Fruit fly (Drosophila melanogaster) whole organism, embryonic: ENCODE data around the gene UQCR-C1.

ENCODE experiments used
- ATbp ChIP-seq: fragments of 200-800 bp; sonication (Bioruptor generic); optimal IDR thresholded peaks from 2 replicates; lab custom pipeline; 2017; ENCODE audit warnings: missing biosample characterization, mild to moderate bottlenecking, missing genetic modification characterization, missing genetic modification reagents
- CG11247 ChIP-seq: fragments of 200-800 bp; sonication (Bioruptor generic); IDR thresholded peaks from 2 replicates; pipeline ENCODE4 v1.3.6; 2022; ENCODE audit warnings: missing biosample characterization, missing genetic modification characterization
- CG1233 ChIP-seq: fragments of 200-800 bp; sonication (Bioruptor generic); optimal IDR thresholded peaks from 4 replicates; lab custom pipeline; 2018; ENCODE audit warnings: missing biosample characterization, mild to moderate bottlenecking, missing genetic modification characterization
- CG15514 ChIP-seq: fragments of 200-800 bp; sonication (Bioruptor generic); optimal IDR thresholded peaks from 3 replicates; lab custom pipeline; 2017; ENCODE audit warnings: missing biosample characterization, missing genetic modification characterization, mild to moderate bottlenecking, moderate library complexity, missing genetic modification reagents
- CG17568 ChIP-seq: fragments of 200-800 bp; sonication (Bioruptor generic); optimal IDR thresholded peaks from 2 replicates; lab custom pipeline; 2018; ENCODE audit warnings: missing biosample characterization, mild to moderate bottlenecking, missing genetic modification characterization, moderate library complexity
- CG17612 ChIP-seq: fragments of 200-800 bp; sonication (Bioruptor generic); IDR thresholded peaks from 2 replicates; pipeline ENCODE4 v1.3.6; 2022; ENCODE audit warnings: missing biosample characterization, missing genetic modification characterization
- CG2202 ChIP-seq: fragments of 200-800 bp; sonication (Bioruptor generic); optimal IDR thresholded peaks from 2 replicates; lab custom pipeline; 2018; ENCODE audit warnings: missing biosample characterization, mild to moderate bottlenecking, missing genetic modification characterization
- CG30403 ChIP-seq: fragments of 200-800 bp; sonication (Bioruptor generic); optimal IDR thresholded peaks from 3 replicates; lab custom pipeline; 2016; ENCODE audit warnings: missing biosample characterization, missing genetic modification characterization
- CG34422 ChIP-seq: fragments of 200-800 bp; sonication (Bioruptor generic); IDR thresholded peaks from 3 replicates; pipeline ENCODE4 v1.3.6; 2022; ENCODE audit warnings: missing biosample characterization, missing genetic modification characterization
- CG6254 ChIP-seq: fragments of 200-800 bp; sonication (Bioruptor generic); optimal IDR thresholded peaks from 3 replicates; lab custom pipeline; 2017; ENCODE audit warnings: mild to moderate bottlenecking, missing biosample characterization, missing genetic modification reagents, missing genetic modification characterization
- CG8478 ChIP-seq: fragments of >200 bp; optimal IDR thresholded peaks from 2 replicates; lab custom pipeline; 2018
- H15 ChIP-seq: fragments of 200-800 bp; sonication (Bioruptor generic); IDR thresholded peaks from 3 replicates; pipeline ENCODE4 v1.3.6; 2022; ENCODE audit warnings: missing biosample characterization, missing genetic modification characterization
- HLH4C ChIP-seq: fragments of 200-800 bp; sonication (Bioruptor generic); IDR thresholded peaks from 3 replicates; pipeline ENCODE4 v1.3.6; 2022; ENCODE audit warnings: missing biosample characterization, missing genetic modification characterization; ENCODE audit not compliant: partially characterized antibody
- Lhr ChIP-seq: fragments of 200-800 bp; sonication (Bioruptor generic); optimal IDR thresholded peaks from 3 replicates; lab custom pipeline; 2017; ENCODE audit warnings: mild to moderate bottlenecking, missing biosample characterization, missing genetic modification reagents, missing genetic modification characterization
- MBD-R2 ChIP-seq: fragments of 200-800 bp; sonication (Bioruptor generic); IDR thresholded peaks from 2 replicates; pipeline ENCODE4 v1.3.6; 2022; ENCODE audit warnings: missing biosample characterization, missing genetic modification characterization
- NFAT ChIP-seq: fragments of 200-800 bp; sonication (Bioruptor generic); IDR thresholded peaks from 2 replicates; pipeline ENCODE4 v1.3.6; 2022; ENCODE audit warnings: missing biosample characterization, missing genetic modification characterization
- NK7.1 ChIP-seq: fragments of 200-800 bp; sonication (Bioruptor generic); optimal IDR thresholded peaks from 3 replicates; lab custom pipeline; 2016; ENCODE audit warnings: missing biosample characterization, missing genetic modification characterization
- Rfx ChIP-seq: fragments of 200-800 bp; sonication (Bioruptor generic); IDR thresholded peaks from 2 replicates; pipeline ENCODE4 v1.3.6; 2022; ENCODE audit warnings: missing biosample characterization, missing genetic modification characterization
- Scr ChIP-seq: fragments of 200-800 bp; sonication (Bioruptor generic); IDR thresholded peaks from 2 replicates; pipeline ENCODE4 v1.3.6; 2022; ENCODE audit warnings: missing biosample characterization, missing genetic modification characterization; ENCODE audit not compliant: partially characterized antibody
- Sin3A ChIP-seq: fragments of >200 bp; optimal IDR thresholded peaks from 2 replicates; lab custom pipeline; 2018
- TFAM ChIP-seq: fragments of 200-800 bp; sonication (Bioruptor generic); optimal IDR thresholded peaks from 2 replicates; lab custom pipeline; 2017; ENCODE audit warnings: missing biosample characterization, missing genetic modification characterization, inconsistent platforms
- ab ChIP-seq: fragments of 200-800 bp; sonication (Bioruptor generic); optimal IDR thresholded peaks from 2 replicates; lab custom pipeline; 2016; ENCODE audit warnings: missing biosample characterization, missing genetic modification characterization
- ase ChIP-seq: fragments of 200-800 bp; sonication (Bioruptor generic); IDR thresholded peaks from 3 replicates; pipeline ENCODE4 v1.3.6; 2022; ENCODE audit warnings: missing biosample characterization, missing genetic modification characterization
- cas ChIP-seq: fragments of 200-800 bp; sonication (Bioruptor generic); IDR thresholded peaks from 2 replicates; pipeline ENCODE4 v1.3.6; 2022; ENCODE audit warnings: missing biosample characterization, missing genetic modification characterization
- chif ChIP-seq, 2 experiments: fragments of 200-800 bp; sonication (Bioruptor generic); optimal IDR thresholded peaks; 3 replicates each; lab custom pipeline; 2016; ENCODE audit warnings: missing biosample characterization in 2 of 2, missing genetic modification characterization in 2 of 2
- fd3F ChIP-seq: fragments of 200-800 bp; sonication (Bioruptor generic); optimal IDR thresholded peaks from 2 replicates; lab custom pipeline; 2018; ENCODE audit warnings: missing biosample characterization, mild to moderate bottlenecking, missing genetic modification characterization, moderate library complexity
- gfzf ChIP-seq: fragments of 200-800 bp; sonication (Bioruptor generic); optimal IDR thresholded peaks from 2 replicates; lab custom pipeline; 2016; ENCODE audit warnings: missing biosample characterization, mild to moderate bottlenecking, missing genetic modification characterization, moderate library complexity
- grn ChIP-seq: fragments of 200-800 bp; sonication (Bioruptor generic); optimal IDR thresholded peaks from 3 replicates; lab custom pipeline; 2017; ENCODE audit warnings: missing biosample characterization, missing genetic modification characterization
- otp ChIP-seq: fragments of 200-800 bp; sonication (Bioruptor generic); IDR thresholded peaks from 3 replicates; pipeline ENCODE4, ENCODE4 v1.3.6; 2022; ENCODE audit warnings: missing biosample characterization, missing genetic modification characterization
- p53 ChIP-seq: fragments of 200-800 bp; sonication (Bioruptor generic); optimal IDR thresholded peaks from 2 replicates; lab custom pipeline; 2016; ENCODE audit warnings: missing biosample characterization, missing genetic modification characterization
- pita ChIP-seq: fragments of 200-800 bp; sonication (Bioruptor generic); optimal IDR thresholded peaks from 2 replicates; lab custom pipeline; 2017; ENCODE audit warnings: missing biosample characterization, mild to moderate bottlenecking, missing genetic modification characterization
- pzg ChIP-seq: fragments of 200-800 bp; sonication (Bioruptor generic); optimal IDR thresholded peaks from 3 replicates; lab custom pipeline; 2018; ENCODE audit warnings: missing biosample characterization, mild to moderate bottlenecking, missing genetic modification characterization, moderate library complexity
- sd ChIP-seq: fragments of 200-800 bp; sonication (Bioruptor generic); optimal IDR thresholded peaks from 3 replicates; lab custom pipeline; 2018; ENCODE audit warnings: missing biosample characterization, mild to moderate bottlenecking, missing genetic modification characterization, moderate library complexity
- slp2 ChIP-seq: fragments of 200-800 bp; sonication (Bioruptor generic); optimal IDR thresholded peaks from 2 replicates; lab custom pipeline; 2016; ENCODE audit warnings: missing biosample characterization, missing genetic modification characterization
- tap ChIP-seq: fragments of 200-800 bp; optimal IDR thresholded peaks from 3 replicates; lab custom pipeline; 2019; ENCODE audit warnings: missing biosample characterization, mild to moderate bottlenecking, missing genetic modification characterization, moderate library complexity
- trh ChIP-seq: fragments of 200-800 bp; sonication (Bioruptor generic); optimal IDR thresholded peaks from 2 replicates; lab custom pipeline; 2016; ENCODE audit warnings: missing biosample characterization, missing genetic modification characterization
- ttk ChIP-seq: fragments of 200-800 bp; sonication (Bioruptor generic); IDR thresholded peaks from 2 replicates; pipeline ENCODE4 v2.1.2; 2022; ENCODE audit warnings: missing biosample characterization, missing genetic modification characterization
- tx ChIP-seq: fragments of 200-800 bp; sonication (Bioruptor generic); optimal IDR thresholded peaks from 2 replicates; lab custom pipeline; 2016; ENCODE audit warnings: missing biosample characterization, missing genetic modification characterization
- unc-4 ChIP-seq: fragments of 200-800 bp; sonication (Bioruptor generic); IDR thresholded peaks from 2 replicates; pipeline ENCODE4 v1.3.6; 2022; ENCODE audit warnings: missing biosample characterization, missing genetic modification characterization; ENCODE audit not compliant: partially characterized antibody
- zfh2 ChIP-seq: fragments of 200-800 bp; sonication (Bioruptor generic); optimal IDR thresholded peaks from 2 replicates; lab custom pipeline; 2016; ENCODE audit warnings: missing biosample characterization, missing genetic modification characterization

Gene UQCR-C1

dm6 chr3R:14893791-14894782 lies 4.1 kb downstream of the UQCR-C1 start, which contains the start of gene Dph2 (continued):
- TF ChIP-seq CG17612 (GFP tag; lab: Robert Waterston, UW) (peak; percentile 36; the same call in 1 of the 2 replicates), CG17568 (no peak), TFAM (GFP tag; lab: Kevin White, UChicago) (no peak), Rfx (GFP tag; lab: Robert Waterston, UW) (peak; percentile 86), ttk (peak; percentile 83)

- TF ChIP-seq H15 (GFP tag; lab: Robert Waterston, UW) (no peak), Lhr (GFP tag; lab: Kevin White, UChicago) (no peak), chif (GFP tag; optimal IDR thresholded peaks at IDR 0.05; lab: Kevin White, UChicago) (no peak), p53 (GFP tag; lab: Kevin White, UChicago) (no peak), fd3F (GFP tag; lab: Kevin White, UChicago) (no peak), cas (GFP tag; lab: Robert Waterston, UW) (no peak), NFAT (no peak), tap (tag; lab: Kevin White, UChicago) (no peak), ase (GFP tag; lab: Robert Waterston, UW) (no peak), CG15514 (GFP tag; lab: Kevin White, UChicago) (no peak), CG8478 (no peak), ATbp (GFP tag; lab: Kevin White, UChicago) (no peak), trh (GFP tag; lab: Kevin White, UChicago) (no peak), zfh2 (GFP tag; lab: Kevin White, UChicago) (no peak), Sin3A (lab: Kevin White, UChicago) (peak; percentile 20), CG34422 (GFP tag; lab: Robert Waterston, UW) (no peak), grn (no peak), tx (GFP tag; lab: Kevin White, UChicago) (no peak), CG1233 (GFP tag; lab: Kevin White, UChicago) (no peak), pzg (no peak), NK7.1 (GFP tag; lab: Kevin White, UChicago) (no peak), sd (tag; lab: Kevin White, UChicago) (no peak), CG11247 (no peak), unc-4 (GFP tag; lab: Robert Waterston, UW) (no peak), ab (GFP tag; lab: Kevin White, UChicago) (no peak), CG2202 (tag; lab: Kevin White, UChicago) (no peak), HLH4C (GFP tag; lab: Robert Waterston, UW) (no peak), CG30403 (GFP tag; lab: Kevin White, UChicago) (no peak), MBD-R2 (peak; percentile 3; the same call in 1 of the 2 replicates), pita (GFP tag; lab: Kevin White, UChicago) (peak; percentile 11), slp2 (GFP tag; lab: Kevin White, UChicago) (no peak), CG6254 (GFP tag; lab: Kevin White, UChicago) (no peak), gfzf (GFP tag; lab: Kevin White, UChicago) (peak; percentile 5), Scr (no peak), otp (no peak)
- TF ChIP-seq, all 482 proteins: peak for 4
Observed at dm6 chr3R:14894783-14894883, 4.6 kb downstream of the UQCR-C1 start, which contains the start of gene CG14860. TSS of gene CG14860 (plus strand) at chr3R:14894784.
